Fruit fly (Drosophila melanogaster): ENCODE data around the gene Tektin-C.

dm6 chr3L:5779476-5780401 is 16.6 kb downstream of the Tektin-C start, which contains the start of the genes Myt1, PGRP-LD and Pmi:
- TF ChIP-seq CG8478 (optimal IDR thresholded peaks at IDR 0.05) (no peak), CTCF (optimal IDR thresholded peaks at IDR 0.05) (no peak)
